Fruit fly (Drosophila melanogaster): Measurements from ENCODE around the gene escl.

The escl gene

dm6 chr2L:12011682-12012655 lies 21.2 kb downstream of the escl start (continued):
- peak; percentile 100 for TF ChIP-seq abd-A (tag; optimal IDR thresholded peaks at IDR 0.05)
- TF ChIP-seq BtbVII (GFP tag; optimal IDR thresholded peaks at IDR 0.05), result peak; percentile 19
- TF ChIP-seq Dll (GFP tag; IDR thresholded peaks at IDR 0.05; ENCODE audit: partially characterized antibody), result no peak
- peak; percentile 62 for TF ChIP-seq CG9727 (GFP tag; optimal IDR thresholded peaks at IDR 0.05)
- TF ChIP-seq so (GFP tag; IDR thresholded peaks at IDR 0.05), result no peak
- TF ChIP-seq CG5953 (GFP tag; IDR thresholded peaks at IDR 0.05), result no peak
- peak; percentile 63 for TF ChIP-seq CG12744 (GFP tag; optimal IDR thresholded peaks at IDR 0.05)
- no peak for TF ChIP-seq CG2889 (GFP tag; IDR thresholded peaks at IDR 0.05)
- TF ChIP-seq lola (GFP tag; optimal IDR thresholded peaks at IDR 0.05), result no peak
- no peak for TF ChIP-seq CG10565 (GFP tag; optimal IDR thresholded peaks at IDR 0.05)
- no peak for TF ChIP-seq seq (GFP tag; IDR thresholded peaks at IDR 0.05)
- TF ChIP-seq scrt (GFP tag; optimal IDR thresholded peaks at IDR 0.05), result no peak
- TF ChIP-seq CG5245 (GFP tag; optimal IDR thresholded peaks at IDR 0.05), result peak; percentile 84
- TF ChIP-seq Dad (GFP tag; optimal IDR thresholded peaks at IDR 0.05), result peak; percentile 79
- TF ChIP-seq CG34376 (GFP tag; optimal IDR thresholded peaks at IDR 0.05), result peak; percentile 82
- no peak for TF ChIP-seq ranshi (GFP tag; IDR thresholded peaks at IDR 0.05)
- peak; percentile 30 for TF ChIP-seq Usf (GFP tag; optimal IDR thresholded peaks at IDR 0.05)
- TF ChIP-seq CG8478 (optimal IDR thresholded peaks at IDR 0.05), result no peak
- peak; percentile 38 for TF ChIP-seq en (GFP tag; optimal IDR thresholded peaks at IDR 0.05)
- TF ChIP-seq Awh (GFP tag; IDR thresholded peaks at IDR 0.05), result no peak
- TF ChIP-seq Elba2 (GFP tag; optimal IDR thresholded peaks at IDR 0.05), result no peak
- no peak for TF ChIP-seq Atf6 (GFP tag; IDR thresholded peaks at IDR 0.05)
- TF ChIP-seq CG6272 (GFP tag; IDR thresholded peaks at IDR 0.05), result peak; percentile 80
- TF ChIP-seq Dek (tag; optimal IDR thresholded peaks at IDR 0.05), result peak; percentile 60
- TF ChIP-seq ftz-f1 (GFP tag; optimal IDR thresholded peaks at IDR 0.05), result peak; percentile 99
- peak; percentile 63 for TF ChIP-seq Bdp1 (GFP tag; optimal IDR thresholded peaks at IDR 0.05)
- peak; percentile 73 for TF ChIP-seq CG17359 (tag; optimal IDR thresholded peaks at IDR 0.05)
- TF ChIP-seq CG9215 (GFP tag; IDR thresholded peaks at IDR 0.05), result no peak
- TF ChIP-seq sens (GFP tag), result peak; percentile 97
- peak; percentile 68 for TF ChIP-seq NK7.1 (GFP tag; optimal IDR thresholded peaks at IDR 0.05)
- TF ChIP-seq zfh2 (GFP tag; optimal IDR thresholded peaks at IDR 0.05), result peak; percentile 77
- TF ChIP-seq CG2120 (GFP tag; optimal IDR thresholded peaks at IDR 0.05), result peak; percentile 88
- TF ChIP-seq ara (GFP tag; IDR thresholded peaks at IDR 0.05), result no peak
- TF ChIP-seq CG4282 (GFP tag; optimal IDR thresholded peaks at IDR 0.05), result no peak
- TF ChIP-seq Kr (GFP tag; optimal IDR thresholded peaks at IDR 0.05), result peak; percentile 92
- peak; percentile 67 for TF ChIP-seq gro (GFP tag; optimal IDR thresholded peaks at IDR 0.05)
- TF ChIP-seq NfI (GFP tag; optimal IDR thresholded peaks at IDR 0.05), result peak; percentile 37
- TF ChIP-seq kay (GFP tag; optimal IDR thresholded peaks at IDR 0.05), result peak; percentile 20
- peak; percentile 29 for TF ChIP-seq CG8388 (GFP tag; optimal IDR thresholded peaks at IDR 0.05)
- TF ChIP-seq chn (GFP tag; optimal IDR thresholded peaks at IDR 0.05), result peak; percentile 78
- TF ChIP-seq Dref (GFP tag; IDR thresholded peaks at IDR 0.05), result no peak
- TF ChIP-seq Gug (GFP tag; IDR thresholded peaks at IDR 0.05), result peak; percentile 91
- TF ChIP-seq HmgD (GFP tag; optimal IDR thresholded peaks at IDR 0.05), result peak; percentile 54
- TF ChIP-seq Ptx1 (GFP tag; IDR thresholded peaks at IDR 0.05), result no peak
- peak; percentile 48 for TF ChIP-seq gcm2 (GFP tag; optimal IDR thresholded peaks at IDR 0.05)
- no peak for TF ChIP-seq CG14050 (GFP tag; IDR thresholded peaks at IDR 0.05)
- peak; percentile 20 for TF ChIP-seq odd (GFP tag; optimal IDR thresholded peaks at IDR 0.05)
- peak; percentile 1 for TF ChIP-seq Sin3A (optimal IDR thresholded peaks at IDR 0.05)
- no peak for TF ChIP-seq knrl (GFP tag; IDR thresholded peaks at IDR 0.05; ENCODE audit: partially characterized antibody)
- peak; percentile 84 for TF ChIP-seq dm (GFP tag; optimal IDR thresholded peaks at IDR 0.05)
- TF ChIP-seq tgo (GFP tag; IDR thresholded peaks at IDR 0.05), result no peak

Measured in whole organism, embryonic.